Fruit fly (Drosophila melanogaster) whole organism, wandering third instar larva: ENCODE data around the gene GstD9.

Source experiments
- CG9705 ChIP-seq: fragments of 200-800 bp; sonication (Bioruptor generic); optimal IDR thresholded peaks from 2 replicates; lab custom pipeline; 2018; ENCODE audit warnings: missing biosample characterization, mild to moderate bottlenecking, missing genetic modification characterization
- Dfd ChIP-seq: fragments of >200 bp; optimal IDR thresholded peaks from 2 replicates; lab custom pipeline; 2017; ENCODE audit warnings: missing biosample characterization, missing genetic modification characterization
- Hr78 ChIP-seq: fragments of >200 bp; optimal IDR thresholded peaks from 2 replicates; lab custom pipeline; 2017; ENCODE audit warnings: missing biosample characterization, missing genetic modification characterization
- Hr83 ChIP-seq: fragments of 200-300 bp; sonication (Bioruptor generic); optimal IDR thresholded peaks from 2 replicates; lab custom pipeline; 2016; ENCODE audit warnings: missing biosample characterization, mild to moderate bottlenecking, missing genetic modification characterization, moderate library complexity; ENCODE audit not compliant: poor library complexity, severe bottlenecking
- Myc ChIP-seq: fragments of >200 bp; optimal IDR thresholded peaks from 2 replicates; lab custom pipeline; 2017
- OdsH ChIP-seq: fragments of 200-800 bp; sonication (Bioruptor generic); optimal IDR thresholded peaks from 2 replicates; lab custom pipeline; 2016; ENCODE audit warnings: missing biosample characterization, mild to moderate bottlenecking, missing genetic modification characterization
- Sp1 ChIP-seq: fragments of 200-800 bp; sonication (Bioruptor generic); optimal IDR thresholded peaks from 3 replicates; lab custom pipeline; 2019; ENCODE audit warnings: missing biosample characterization, mild to moderate bottlenecking, missing genetic modification characterization, moderate library complexity
- br ChIP-seq: fragments of 200-800 bp; sonication (Bioruptor generic); optimal IDR thresholded peaks from 2 replicates; lab custom pipeline; 2016; ENCODE audit warnings: missing biosample characterization, missing genetic modification characterization
- fru ChIP-seq: fragments of 200-800 bp; sonication (Bioruptor generic); optimal IDR thresholded peaks from 3 replicates; lab custom pipeline; 2016; ENCODE audit warnings: missing biosample characterization, mild to moderate bottlenecking, missing genetic modification characterization
- h ChIP-seq: fragments of 200-800 bp; sonication (Bioruptor generic); optimal IDR thresholded peaks from 3 replicates; lab custom pipeline; 2016; ENCODE audit warnings: missing biosample characterization, mild to moderate bottlenecking, missing genetic modification characterization
- pan ChIP-seq: fragments of >200 bp; optimal IDR thresholded peaks from 2 replicates; lab custom pipeline; 2017
- psq ChIP-seq: fragments of 200-800 bp; sonication (Bioruptor generic); optimal IDR thresholded peaks from 3 replicates; lab custom pipeline; 2017; ENCODE audit warnings: missing biosample characterization, mild to moderate bottlenecking, missing genetic modification characterization, moderate library complexity
- usp ChIP-seq: fragments of >200 bp; optimal IDR thresholded peaks from 2 replicates; lab custom pipeline; 2017; ENCODE audit warnings: missing biosample characterization, missing genetic modification characterization

DNA sequence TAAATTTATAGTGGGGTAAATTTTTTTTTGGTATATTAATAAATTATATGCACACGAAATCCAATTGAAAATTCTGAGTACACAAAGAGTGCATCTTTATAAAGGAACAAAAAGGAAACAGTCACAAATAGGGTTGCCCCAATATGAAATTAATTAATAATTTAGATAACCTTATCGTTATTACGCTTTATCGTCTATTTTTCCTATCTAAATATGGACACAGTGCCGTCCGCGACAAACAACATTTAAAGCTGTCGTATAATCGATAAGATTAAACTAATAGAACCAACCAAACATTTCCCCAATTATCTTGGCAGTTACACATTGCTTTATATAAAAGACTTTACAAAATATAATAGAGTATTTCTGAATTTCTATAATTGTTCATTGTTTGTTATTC, 30.7 kb upstream of the GstD9 start:
- TF ChIP-seq Dfd, result no peak
- TF ChIP-seq CG9705 (GFP tag; lab: Kevin White, UChicago), result no peak
- no peak for TF ChIP-seq OdsH (GFP tag; lab: Kevin White, UChicago)
- TF ChIP-seq pan (lab: Kevin White, UChicago), result no peak
- TF ChIP-seq psq (GFP tag; lab: Kevin White, UChicago), result no peak
- no peak for TF ChIP-seq Sp1
- TF ChIP-seq Myc (lab: Kevin White, UChicago), result no peak
- no peak for TF ChIP-seq usp (GFP tag; lab: Kevin White, UChicago)
- no peak for TF ChIP-seq br (GFP tag; lab: Kevin White, UChicago)
- no peak for TF ChIP-seq Hr78
- TF ChIP-seq Hr83, result no peak
- TF ChIP-seq h (GFP tag; lab: Kevin White, UChicago), result peak; percentile 24
- TF ChIP-seq fru, result no peak
